Fruit fly (Drosophila melanogaster): ENCODE data around the gene Gr64b.

Gr64b gene

DNA sequence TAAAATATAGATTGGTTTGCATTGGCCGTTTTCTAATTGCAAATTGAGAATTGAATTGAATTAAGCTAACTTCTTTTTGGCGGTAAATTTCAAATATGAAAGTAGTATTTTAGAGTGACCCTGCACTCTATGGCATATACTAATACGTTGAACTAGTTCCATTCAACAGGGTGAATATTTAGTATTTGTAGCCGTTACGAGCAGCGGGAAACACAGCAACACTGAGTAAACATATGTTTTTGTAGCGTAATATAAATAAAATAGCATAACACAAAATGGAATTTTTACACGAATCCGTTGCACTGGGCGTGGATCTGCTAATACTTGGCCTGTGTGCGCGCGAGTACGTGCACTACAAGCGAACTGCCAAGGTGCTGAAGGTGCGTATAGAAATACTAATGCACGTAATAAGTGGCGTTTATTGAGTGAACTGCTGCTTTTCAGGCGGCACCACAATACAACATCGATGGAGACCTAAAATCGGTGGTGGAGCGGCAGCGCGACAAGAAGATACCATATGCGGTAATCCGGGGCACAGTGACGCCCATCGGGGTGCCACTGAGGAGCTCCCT is 7.1 kb upstream of the Gr64b start, which contains the start of gene Mul1:
Gene Mul1, plus strand, starts transcription at position 198 of the 572 bp plus-strand sequence.
- no peak for TF ChIP-seq kay (GFP tag; ENCODE audit: borderline replicate concordance)
- no peak for TF ChIP-seq ovo (GFP tag; optimal IDR thresholded peaks at IDR 0.05)
- no peak for TF ChIP-seq Crg-1 (GFP tag; optimal IDR thresholded peaks at IDR 0.05)
- TF ChIP-seq CG1620 (GFP tag; optimal IDR thresholded peaks at IDR 0.05), result no peak
- TF ChIP-seq CG33017 (tag; optimal IDR thresholded peaks at IDR 0.05), result no peak
- no peak for TF ChIP-seq toe (GFP tag; optimal IDR thresholded peaks at IDR 0.05)
- no peak for TF ChIP-seq CG7045 (GFP tag; optimal IDR thresholded peaks at IDR 0.05)
- no peak for TF ChIP-seq CG11617 (GFP tag; optimal IDR thresholded peaks at IDR 0.05)
- no peak for TF ChIP-seq Clk (GFP tag; optimal IDR thresholded peaks at IDR 0.05)
- no peak for TF ChIP-seq cnc (optimal IDR thresholded peaks at IDR 0.05)
- peak; percentile 31 for TF ChIP-seq bab1 (GFP tag; optimal IDR thresholded peaks at IDR 0.05)
- no peak for TF ChIP-seq tj (GFP tag; optimal IDR thresholded peaks at IDR 0.05)
- TF ChIP-seq CG14711 (tag; optimal IDR thresholded peaks at IDR 0.05), result peak; percentile 15
- TF ChIP-seq Mnt (GFP tag; optimal IDR thresholded peaks at IDR 0.05), result no peak
- peak; percentile 13 for TF ChIP-seq cic (GFP tag; optimal IDR thresholded peaks at IDR 0.05)
- no peak for TF ChIP-seq CG12768 (GFP tag; optimal IDR thresholded peaks at IDR 0.05)
- no peak for TF ChIP-seq CG7101 (tag; optimal IDR thresholded peaks at IDR 0.05)
- no peak for TF ChIP-seq Hr96 (GFP tag; optimal IDR thresholded peaks at IDR 0.05)
- TF ChIP-seq CG5204 (GFP tag; optimal IDR thresholded peaks at IDR 0.05), result no peak
- no peak for TF ChIP-seq pad (GFP tag; optimal IDR thresholded peaks at IDR 0.05)

dm6 chr3L:4024464-4024863 is 3.9 kb upstream of the Gr64b start:
- TF ChIP-seq ovo (GFP tag; optimal IDR thresholded peaks at IDR 0.05) (no peak), Mnt (GFP tag; optimal IDR thresholded peaks at IDR 0.05) (no peak), bab1 (GFP tag; optimal IDR thresholded peaks at IDR 0.05) (no peak), pad (GFP tag; optimal IDR thresholded peaks at IDR 0.05) (no peak), CG5204 (GFP tag; optimal IDR thresholded peaks at IDR 0.05) (no peak), Hr96 (GFP tag; optimal IDR thresholded peaks at IDR 0.05) (no peak), Crg-1 (GFP tag; optimal IDR thresholded peaks at IDR 0.05) (no peak), Clk (GFP tag; optimal IDR thresholded peaks at IDR 0.05) (no peak), CG12768 (GFP tag; optimal IDR thresholded peaks at IDR 0.05) (no peak), CG33017 (tag; optimal IDR thresholded peaks at IDR 0.05) (no peak), CG7045 (GFP tag; optimal IDR thresholded peaks at IDR 0.05) (no peak), cic (GFP tag; optimal IDR thresholded peaks at IDR 0.05) (no peak), CG7101 (tag; optimal IDR thresholded peaks at IDR 0.05) (no peak), CG11617 (GFP tag; optimal IDR thresholded peaks at IDR 0.05) (no peak), kay (GFP tag; ENCODE audit: borderline replicate concordance) (no peak)

DNA sequence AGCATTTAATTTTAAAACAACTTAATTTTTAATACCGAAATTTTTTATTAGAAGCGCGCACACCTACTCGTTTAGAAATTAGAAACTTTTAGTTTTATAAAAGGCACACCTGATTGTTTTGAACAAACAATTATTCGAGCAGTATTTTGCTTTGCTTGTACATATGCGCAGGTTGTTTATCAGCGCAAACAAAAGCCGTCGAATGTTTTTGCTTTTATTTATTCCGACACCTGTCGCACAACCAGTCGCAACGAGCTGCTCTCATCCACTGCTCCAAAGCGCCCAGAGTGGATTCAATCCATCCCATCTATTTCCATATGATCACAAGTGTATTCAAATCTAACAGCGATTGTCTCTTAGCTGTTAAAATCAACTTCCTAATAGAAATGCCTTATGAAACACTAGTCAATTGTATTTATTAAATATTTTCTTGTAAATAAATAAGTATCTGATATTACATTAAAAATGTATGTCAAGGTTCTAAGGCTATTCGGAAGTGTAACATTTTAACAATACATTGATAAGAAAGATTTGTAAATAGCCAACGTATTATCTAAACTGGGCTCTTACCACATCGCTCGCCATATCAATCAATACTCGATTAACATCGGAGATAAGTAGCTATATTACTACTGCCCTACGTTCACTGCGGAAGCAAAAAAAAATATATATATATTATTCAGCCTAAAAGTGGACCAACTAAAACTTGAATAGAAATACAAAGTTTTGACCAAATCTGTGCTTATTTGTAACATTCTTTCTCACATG is 2.5 kb upstream of the Gr64b start, which contains the start of gene CG11594:
Gene CG11594, minus strand, starts transcription at position 274 of the 768 bp plus-strand sequence.
- TF ChIP-seq CG14711 (tag; optimal IDR thresholded peaks at IDR 0.05) (no peak), Hr96 (GFP tag; optimal IDR thresholded peaks at IDR 0.05) (no peak), kay (GFP tag; ENCODE audit: borderline replicate concordance) (peak; percentile 82), ovo (GFP tag; optimal IDR thresholded peaks at IDR 0.05) (peak; percentile 42), CG7101 (tag; optimal IDR thresholded peaks at IDR 0.05) (peak; percentile 10), Mnt (GFP tag; optimal IDR thresholded peaks at IDR 0.05) (peak; percentile 34), Clk (GFP tag; optimal IDR thresholded peaks at IDR 0.05) (no peak), toe (GFP tag; optimal IDR thresholded peaks at IDR 0.05) (peak; percentile 11), pad (GFP tag; optimal IDR thresholded peaks at IDR 0.05) (no peak), cnc (optimal IDR thresholded peaks at IDR 0.05) (no peak), CG11617 (GFP tag; optimal IDR thresholded peaks at IDR 0.05) (no peak), CG7045 (GFP tag; optimal IDR thresholded peaks at IDR 0.05) (peak; percentile 46), CG33017 (tag; optimal IDR thresholded peaks at IDR 0.05) (no peak), tj (GFP tag; optimal IDR thresholded peaks at IDR 0.05) (no peak), Crg-1 (GFP tag; optimal IDR thresholded peaks at IDR 0.05) (peak; percentile 6), CG1620 (GFP tag; optimal IDR thresholded peaks at IDR 0.05) (no peak), CG12768 (GFP tag; optimal IDR thresholded peaks at IDR 0.05) (peak; percentile 6), bab1 (GFP tag; optimal IDR thresholded peaks at IDR 0.05) (no peak), cic (GFP tag; optimal IDR thresholded peaks at IDR 0.05) (peak; percentile 81), CG5204 (GFP tag; optimal IDR thresholded peaks at IDR 0.05) (no peak)

dm6 chr3L:4026506-4026868 is 1.9 kb upstream of the Gr64b start, which contains the start of gene Gr64a:
TSS of gene Gr64a (plus strand) at chr3L:4026769.
- TF ChIP-seq cnc (optimal IDR thresholded peaks at IDR 0.05) (no peak), CG33017 (tag; optimal IDR thresholded peaks at IDR 0.05) (no peak), toe (GFP tag; optimal IDR thresholded peaks at IDR 0.05) (no peak), Crg-1 (GFP tag; optimal IDR thresholded peaks at IDR 0.05) (no peak), ovo (GFP tag; optimal IDR thresholded peaks at IDR 0.05) (no peak), CG12768 (GFP tag; optimal IDR thresholded peaks at IDR 0.05) (no peak), pad (GFP tag; optimal IDR thresholded peaks at IDR 0.05) (no peak), CG11617 (GFP tag; optimal IDR thresholded peaks at IDR 0.05) (no peak), tj (GFP tag; optimal IDR thresholded peaks at IDR 0.05) (no peak), Mnt (GFP tag; optimal IDR thresholded peaks at IDR 0.05) (no peak), CG5204 (GFP tag; optimal IDR thresholded peaks at IDR 0.05) (no peak), CG7045 (GFP tag; optimal IDR thresholded peaks at IDR 0.05) (no peak), bab1 (GFP tag; optimal IDR thresholded peaks at IDR 0.05) (no peak), CG14711 (tag; optimal IDR thresholded peaks at IDR 0.05) (no peak), kay (GFP tag; ENCODE audit: borderline replicate concordance) (no peak), Clk (GFP tag; optimal IDR thresholded peaks at IDR 0.05) (no peak), cic (GFP tag; optimal IDR thresholded peaks at IDR 0.05) (no peak), Hr96 (GFP tag; optimal IDR thresholded peaks at IDR 0.05) (no peak)

DNA sequence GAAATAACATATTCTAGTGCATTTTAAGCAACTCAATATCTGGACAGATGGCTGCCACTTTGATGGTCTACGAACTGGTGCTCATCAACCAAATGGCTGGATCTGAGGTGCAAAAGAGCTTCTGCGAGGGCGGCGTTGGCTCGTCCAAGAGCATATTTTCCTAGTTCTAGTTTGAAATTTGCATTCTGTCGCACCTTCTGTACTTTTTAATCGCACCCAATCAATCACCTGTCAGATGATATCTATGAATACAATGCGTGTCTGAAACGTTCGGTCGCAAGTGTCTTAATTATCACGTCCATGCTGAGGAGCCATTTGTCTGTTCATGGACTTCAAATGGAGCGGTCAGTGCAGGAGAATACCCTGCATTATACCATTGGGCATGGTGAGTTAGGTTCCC is 3.4 kb downstream of the Gr64b start, which contains the start of the genes Gr64d and Gr64e:
Gene Gr64d, plus strand, starts transcription at position 301 of the 400 bp plus-strand sequence.
Gene Gr64e, plus strand, starts transcription at position 380 of the 400 bp plus-strand sequence.
- TF ChIP-seq ovo (GFP tag; optimal IDR thresholded peaks at IDR 0.05) (no peak), toe (GFP tag; optimal IDR thresholded peaks at IDR 0.05) (no peak), CG11617 (GFP tag; optimal IDR thresholded peaks at IDR 0.05) (no peak), Crg-1 (GFP tag; optimal IDR thresholded peaks at IDR 0.05) (no peak), CG14711 (tag; optimal IDR thresholded peaks at IDR 0.05) (no peak), pad (GFP tag; optimal IDR thresholded peaks at IDR 0.05) (no peak), Clk (GFP tag; optimal IDR thresholded peaks at IDR 0.05) (no peak), CG5204 (GFP tag; optimal IDR thresholded peaks at IDR 0.05) (no peak), CG33017 (tag; optimal IDR thresholded peaks at IDR 0.05) (no peak), CG7045 (GFP tag; optimal IDR thresholded peaks at IDR 0.05) (no peak), cnc (optimal IDR thresholded peaks at IDR 0.05) (no peak), Hr96 (GFP tag; optimal IDR thresholded peaks at IDR 0.05) (no peak), CG7101 (tag; optimal IDR thresholded peaks at IDR 0.05) (no peak)

All from whole organism, adult.